Fruit fly (Drosophila melanogaster) Kc167 (cell line): ENCODE results near the gene CG14036.

Source experiments
- Myc ChIP-seq: fragments of >200 bp; optimal IDR thresholded peaks from 2 replicates; lab custom pipeline; 2017; ENCODE audit warnings: missing external identifiers
- Sin3A ChIP-seq: fragments of >200 bp; optimal IDR thresholded peaks from 2 replicates; lab custom pipeline; 2018; ENCODE audit warnings: missing external identifiers
- h ChIP-seq: fragments of >200 bp; optimal IDR thresholded peaks from 3 replicates; lab custom pipeline; 2018; ENCODE audit warnings: missing external identifiers
- insv ChIP-seq: fragments of >200 bp; optimal IDR thresholded peaks from 3 replicates; lab custom pipeline; 2018; ENCODE audit warnings: missing external identifiers
- psq ChIP-seq: fragments of >200 bp; optimal IDR thresholded peaks from 2 replicates; lab custom pipeline; 2017; ENCODE audit warnings: missing external identifiers
- ttk ChIP-seq: sonication (Bioruptor generic); optimal IDR thresholded peaks from 2 replicates; lab custom pipeline; 2017; ENCODE audit warnings: missing external identifiers

CG14036 gene

dm6 chr2L:5044892-5045619, 9.8 kb downstream of the CG14036 start:
- TF ChIP-seq Myc, result no peak
- no peak for TF ChIP-seq h (lab: Kevin White, UChicago)
- no peak for TF ChIP-seq insv (lab: Kevin White, UChicago)
- TF ChIP-seq ttk (lab: Kevin White, UChicago), result no peak
- TF ChIP-seq psq, result no peak
- TF ChIP-seq Sin3A (lab: Kevin White, UChicago), result no peak

- TF ChIP-seq psq, result no peak
- no peak for TF ChIP-seq h (lab: Kevin White, UChicago)
- no peak for TF ChIP-seq Sin3A (lab: Kevin White, UChicago)
- no peak for TF ChIP-seq Myc
- TF ChIP-seq ttk (lab: Kevin White, UChicago), result no peak
- TF ChIP-seq insv (lab: Kevin White, UChicago), result no peak
Measured at dm6 chr2L:5044361-5044891, 10.4 kb downstream of the CG14036 start, which contains the start of gene CG31650. Gene CG31650 (minus strand): TSS chr2L:5044712.

dm6 chr2L:5043495-5044146, 11.2 kb downstream of the CG14036 start:
- TF ChIP-seq Sin3A (lab: Kevin White, UChicago) (no peak), psq (no peak), h (lab: Kevin White, UChicago) (no peak), insv (lab: Kevin White, UChicago) (no peak), Myc (no peak), ttk (lab: Kevin White, UChicago) (no peak)

- no peak for TF ChIP-seq ttk (lab: Kevin White, UChicago)
Measured at dm6 chr2L:5043043-5043442, 11.8 kb downstream of the CG14036 start, which contains the start of the genes CG33995, CG44000 and CG44001. Gene CG33995 (plus strand): TSS chr2L:5043270. Gene CG44000 (plus strand): TSS chr2L:5043270. Gene CG44001 (plus strand): TSS chr2L:5043270.

- no peak for TF ChIP-seq insv (lab: Kevin White, UChicago)
- TF ChIP-seq h (lab: Kevin White, UChicago), result no peak
- TF ChIP-seq Sin3A (lab: Kevin White, UChicago), result no peak
- TF ChIP-seq Myc, result no peak
- TF ChIP-seq psq, result no peak
- TF ChIP-seq ttk (lab: Kevin White, UChicago), result no peak
Measured at dm6 chr2L:5042076-5042475, 12.7 kb downstream of the CG14036 start.

dm6 chr2L:5037402-5037860, 17.4 kb downstream of the CG14036 start, which contains the start of the genes CG14042 and SP555:
Gene CG14042 (plus strand): TSS chr2L:5037709.
Gene SP555 (plus strand): TSS chr2L:5037709.
- TF ChIP-seq ttk (lab: Kevin White, UChicago), result no peak
- TF ChIP-seq Myc, result no peak
- no peak for TF ChIP-seq Sin3A (lab: Kevin White, UChicago)
- TF ChIP-seq h (lab: Kevin White, UChicago), result no peak
- no peak for TF ChIP-seq insv (lab: Kevin White, UChicago)
- no peak for TF ChIP-seq psq

- TF ChIP-seq ttk (lab: Kevin White, UChicago) (no peak), Sin3A (lab: Kevin White, UChicago) (no peak), Myc (no peak), insv (lab: Kevin White, UChicago) (no peak), psq (no peak), h (lab: Kevin White, UChicago) (no peak)
Measured at dm6 chr2L:5036120-5036519, 18.7 kb downstream of the CG14036 start.

dm6 chr2L:5031886-5032285, 22.9 kb downstream of the CG14036 start:
- no peak for TF ChIP-seq Myc
- TF ChIP-seq insv (lab: Kevin White, UChicago), result no peak
- no peak for TF ChIP-seq ttk (lab: Kevin White, UChicago)
- no peak for TF ChIP-seq Sin3A (lab: Kevin White, UChicago)
- no peak for TF ChIP-seq psq
- TF ChIP-seq h (lab: Kevin White, UChicago), result no peak

- no peak for TF ChIP-seq Sin3A (lab: Kevin White, UChicago)
- no peak for TF ChIP-seq h (lab: Kevin White, UChicago)
- TF ChIP-seq Myc, result no peak
- no peak for TF ChIP-seq ttk (lab: Kevin White, UChicago)
- TF ChIP-seq psq, result no peak
- no peak for TF ChIP-seq insv (lab: Kevin White, UChicago)
Measured at dm6 chr2L:5031399-5031798, 23.4 kb downstream of the CG14036 start.

dm6 chr2L:5030535-5030934, 24.3 kb downstream of the CG14036 start:
- TF ChIP-seq Myc (no peak), h (lab: Kevin White, UChicago) (no peak), Sin3A (lab: Kevin White, UChicago) (no peak), psq (no peak), insv (lab: Kevin White, UChicago) (no peak), ttk (lab: Kevin White, UChicago) (no peak)

- TF ChIP-seq psq, result no peak
- no peak for TF ChIP-seq Sin3A (lab: Kevin White, UChicago)
- TF ChIP-seq Myc, result no peak
- no peak for TF ChIP-seq ttk (lab: Kevin White, UChicago)
- no peak for TF ChIP-seq h (lab: Kevin White, UChicago)
- no peak for TF ChIP-seq insv (lab: Kevin White, UChicago)
Measured at dm6 chr2L:5029809-5030108, 25.1 kb downstream of the CG14036 start.
